Fruit fly (Drosophila melanogaster): Measurements from ENCODE around the gene CG12003.
A peak's percentile ranks its signal among the peaks of the same experiment; 100 is the strongest.

CG12003 gene

dm6 chr3L:1558178-1558788, 6.9 kb upstream of the CG12003 start, which contains the start of the genes Pex10 and CG12099 (continued):
- TF ChIP-seq Doc3 (GFP tag; IDR thresholded peaks at IDR 0.05; ENCODE audit: partially characterized antibody): peak; percentile 93
- peak; percentile 80 for TF ChIP-seq Fer1 (GFP tag; optimal IDR thresholded peaks at IDR 0.05)
- TF ChIP-seq stwl (tag; optimal IDR thresholded peaks at IDR 0.05): no peak
- TF ChIP-seq CG8359 (GFP tag; optimal IDR thresholded peaks at IDR 0.05; ENCODE audit: borderline replicate concordance): peak; percentile 15
- peak; percentile 69 for TF ChIP-seq bab2 (GFP tag; optimal IDR thresholded peaks at IDR 0.05)
- no peak for TF ChIP-seq wek (GFP tag; optimal IDR thresholded peaks at IDR 0.05)
- TF ChIP-seq vnd (GFP tag; IDR thresholded peaks at IDR 0.05; ENCODE audit: partially characterized antibody): peak; percentile 92
- TF ChIP-seq Hand (GFP tag; optimal IDR thresholded peaks at IDR 0.05): peak; percentile 50
- TF ChIP-seq Dp (GFP tag; optimal IDR thresholded peaks at IDR 0.05): peak; percentile 33
- TF ChIP-seq CG6683 (GFP tag; optimal IDR thresholded peaks at IDR 0.05): peak; percentile 59

- no peak for TF ChIP-seq croc (GFP tag; conservative IDR thresholded peaks at IDR 0.05)
- TF ChIP-seq ATbp (GFP tag; optimal IDR thresholded peaks at IDR 0.05): no peak
- 0 out of 3 replicates have a peak, but pooled peaks have one; percentile 16 for TF ChIP-seq otp (GFP tag; IDR thresholded peaks at IDR 0.05)
- TF ChIP-seq MTF-1 (GFP tag; optimal IDR thresholded peaks at IDR 0.05; ENCODE audit: borderline replicate concordance): no peak
- peak; percentile 33; the same call in 1 of the 2 replicates for TF ChIP-seq Bgb (GFP tag; IDR thresholded peaks at IDR 0.05; ENCODE audit: partially characterized antibody)
- TF ChIP-seq CG31365 (tag; optimal IDR thresholded peaks at IDR 0.05): no peak
- no peak for TF ChIP-seq cas (GFP tag; IDR thresholded peaks at IDR 0.05)
- no peak for TF ChIP-seq CG32532 (GFP tag; IDR thresholded peaks at IDR 0.05)
- no peak for TF ChIP-seq Mrtf (GFP tag; IDR thresholded peaks at IDR 0.05)
- no peak for TF ChIP-seq schlank (tag; optimal IDR thresholded peaks at IDR 0.05)
- peak; percentile 92 for TF ChIP-seq klu (GFP tag; IDR thresholded peaks at IDR 0.05)
- TF ChIP-seq hth (optimal IDR thresholded peaks at IDR 0.05): no peak
- no peak for TF ChIP-seq CG42726 (GFP tag; IDR thresholded peaks at IDR 0.05; ENCODE audit: partially characterized antibody)
- TF ChIP-seq Taf1 (GFP tag; IDR thresholded peaks at IDR 0.05): no peak; the same call in 1 of the 2 replicates
- TF ChIP-seq CG30020 (tag; optimal IDR thresholded peaks at IDR 0.05): peak; percentile 92
- TF ChIP-seq CG15696 (tag; optimal IDR thresholded peaks at IDR 0.05): no peak
- no peak for TF ChIP-seq Nf-YB (GFP tag; optimal IDR thresholded peaks at IDR 0.05)
- peak; percentile 25 for TF ChIP-seq sisA (GFP tag; IDR thresholded peaks at IDR 0.05)
- peak; percentile 51 for TF ChIP-seq Meics (GFP tag; optimal IDR thresholded peaks at IDR 0.05)
- no peak for TF ChIP-seq Dref (GFP tag; IDR thresholded peaks at IDR 0.05)
- TF ChIP-seq kah (GFP tag; optimal IDR thresholded peaks at IDR 0.05): no peak
- no peak for TF ChIP-seq CG10543 (GFP tag; optimal IDR thresholded peaks at IDR 0.05)
- no peak for TF ChIP-seq CrebB (tag; optimal IDR thresholded peaks at IDR 0.05)
- no peak for TF ChIP-seq B-H2 (GFP tag; optimal IDR thresholded peaks at IDR 0.05)
- TF ChIP-seq Stat92E (GFP tag; optimal IDR thresholded peaks at IDR 0.05): peak in 1 of 3 experiments; percentile 37
- TF ChIP-seq bowl (GFP tag; IDR thresholded peaks at IDR 0.05): no peak
- 0 out of 2 replicates have a peak, but pooled peaks have one; percentile 8 for TF ChIP-seq CG17612 (GFP tag; IDR thresholded peaks at IDR 0.05)
- TF ChIP-seq Fer1 (GFP tag; optimal IDR thresholded peaks at IDR 0.05): peak; percentile 47
- TF ChIP-seq peb (GFP tag; IDR thresholded peaks at IDR 0.05): no peak
- peak; percentile 22; the same call in 1 of the 2 replicates for TF ChIP-seq NFAT (GFP tag; IDR thresholded peaks at IDR 0.05)
- peak; percentile 71 for TF ChIP-seq CG4360 (GFP tag; IDR thresholded peaks at IDR 0.05)
- TF ChIP-seq odd (GFP tag; optimal IDR thresholded peaks at IDR 0.05): no peak
- no peak for TF ChIP-seq D19A (tag; optimal IDR thresholded peaks at IDR 0.05)
- TF ChIP-seq gce (GFP tag; IDR thresholded peaks at IDR 0.05): no peak
- peak; percentile 46; the same call in 1 of the 2 replicates for TF ChIP-seq unc-4 (GFP tag; IDR thresholded peaks at IDR 0.05; ENCODE audit: partially characterized antibody)
- TF ChIP-seq CG9876 (GFP tag; optimal IDR thresholded peaks at IDR 0.05): no peak
Observed at dm6 chr3L:1568225-1569161, 3.3 kb downstream of the CG12003 start, which contains the start of gene CG7879. TSS of gene CG7879 (minus strand) at chr3L:1568608.

Data from whole organism, embryonic.